Worm (Caenorhabditis elegans) whole organism, early embryonic: ENCODE data around the gene T22E5.6.

ENCODE experiments used
- F13C5.2 ChIP-seq: sonication (generic microtip); optimal IDR thresholded peaks from 2 replicates; lab custom pipeline; 2017; ENCODE audit warnings: mild to moderate bottlenecking, missing genetic modification characterization, inconsistent platforms, missing compliant biosample characterization
- ama-1 ChIP-seq: fragments of 150-350 bp; optimal IDR thresholded peaks from 2 replicates; lab custom pipeline; 2014

DNA sequence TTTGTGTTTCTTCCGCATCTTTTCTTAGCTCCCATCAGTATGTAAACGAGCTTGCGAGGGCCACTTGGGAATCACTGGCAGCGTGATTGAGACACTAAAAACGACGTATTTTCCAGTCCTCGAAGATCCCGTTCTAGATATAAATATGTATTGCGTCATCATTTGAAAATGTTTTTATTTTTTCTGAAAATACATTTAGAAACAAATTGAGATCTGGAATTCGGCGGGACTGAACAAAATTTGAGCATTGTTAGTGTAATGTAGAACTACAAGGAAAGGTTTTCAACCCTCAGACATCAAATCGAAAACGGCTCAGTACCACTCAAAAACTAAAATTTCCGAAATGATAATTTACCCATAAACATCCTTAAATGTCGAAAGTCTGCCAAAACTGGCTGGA lies 2.6 kb downstream of the T22E5.6 start:
- no peak for TF ChIP-seq F13C5.2
- no peak for TF ChIP-seq ama-1 (lab: Kevin White, UChicago)
